Worm (Caenorhabditis elegans) whole organism, L2 larva: ENCODE results near the gene bcmo-1.

ENCODE experiments used
- C34F6.9 ChIP-seq: fragments of 150-350 bp; optimal IDR thresholded peaks from 2 replicates; lab custom pipeline; 2014; ENCODE audit warnings: missing biosample characterization, missing genetic modification characterization
- F13H6.1 ChIP-seq: sonication (generic microtip); optimal IDR thresholded peaks from 2 replicates; lab custom pipeline; 2016; ENCODE audit warnings: missing genetic modification characterization, missing compliant biosample characterization
- R02D3.7 ChIP-seq: fragments of 150-350 bp; optimal IDR thresholded peaks from 2 replicates; lab custom pipeline; 2014; ENCODE audit warnings: missing biosample characterization, missing genetic modification characterization
- Y55F3AM.14 ChIP-seq: fragments of 200-800 bp; sonication (Bioruptor generic); optimal IDR thresholded peaks from 2 replicates; lab custom pipeline; 2018; ENCODE audit warnings: mild to moderate bottlenecking, missing genetic modification characterization, missing compliant biosample characterization
- ZK546.5 ChIP-seq: sonication (generic microtip); optimal IDR thresholded peaks from 2 replicates; lab custom pipeline; 2017; ENCODE audit warnings: missing biosample characterization, missing genetic modification characterization
- aly-2 ChIP-seq: fragments of 150-350 bp; optimal IDR thresholded peaks from 2 replicates; lab custom pipeline; 2014; ENCODE audit warnings: missing biosample characterization, missing genetic modification characterization
- blmp-1 ChIP-seq: sonication (generic microtip); optimal IDR thresholded peaks from 2 replicates; lab custom pipeline; 2017; ENCODE audit warnings: missing genetic modification characterization, mild to moderate bottlenecking, missing compliant biosample characterization, antibody characterized with exemption, moderate library complexity; ENCODE audit not compliant: insufficient read depth
- ceh-16 ChIP-seq: fragments of 150-350 bp; optimal IDR thresholded peaks from 2 replicates; lab custom pipeline; 2014; ENCODE audit warnings: missing biosample characterization, missing genetic modification characterization
- ceh-82 ChIP-seq: fragments of 150-350 bp; optimal IDR thresholded peaks from 2 replicates; lab custom pipeline; 2014; ENCODE audit warnings: missing biosample characterization, missing genetic modification characterization
- crh-2 ChIP-seq: sonication (generic microtip); optimal IDR thresholded peaks from 2 replicates; lab custom pipeline; 2017; ENCODE audit warnings: missing biosample characterization, missing genetic modification characterization
- dmd-4 ChIP-seq: sonication (generic microtip); optimal IDR thresholded peaks from 2 replicates; lab custom pipeline; 2017; ENCODE audit warnings: missing biosample characterization, missing genetic modification characterization
- egl-27 ChIP-seq: sonication (generic microtip); optimal IDR thresholded peaks from 3 replicates; lab custom pipeline; 2017; ENCODE audit warnings: missing biosample characterization, missing genetic modification reagents, missing genetic modification characterization
- elt-3 ChIP-seq: sonication (generic microtip); optimal IDR thresholded peaks from 2 replicates; lab custom pipeline; 2017; ENCODE audit warnings: missing biosample characterization, missing genetic modification characterization
- fos-1 ChIP-seq: fragments of 150-350 bp; optimal IDR thresholded peaks from 2 replicates; lab custom pipeline; 2014; ENCODE audit warnings: missing biosample characterization, missing genetic modification characterization
- gmeb-1 ChIP-seq: fragments of 150-350 bp; optimal IDR thresholded peaks from 2 replicates; lab custom pipeline; 2014; ENCODE audit warnings: missing biosample characterization, missing genetic modification characterization
- lin-39 ChIP-seq: fragments of 150-350 bp; optimal IDR thresholded peaks from 2 replicates; lab custom pipeline; 2014; ENCODE audit warnings: missing biosample characterization, missing genetic modification reagents, missing genetic modification characterization
- lsy-2 ChIP-seq, 2 experiments: fragments of 150-350 bp in 1 of 2; sonication (generic microtip) in 1 of 2; optimal IDR thresholded peaks; 2 replicates each; lab custom pipeline; 2014 to 2017; ENCODE audit warnings: missing biosample characterization in 2 of 2, missing genetic modification characterization in 2 of 2
- mab-5 ChIP-seq: fragments of 150-350 bp; optimal IDR thresholded peaks from 2 replicates; lab custom pipeline; 2014; ENCODE audit warnings: missing biosample characterization, missing genetic modification characterization
- mbf-1 ChIP-seq: sonication (generic microtip); optimal IDR thresholded peaks from 2 replicates; lab custom pipeline; 2017; ENCODE audit warnings: missing biosample characterization, missing genetic modification characterization
- mdl-1 ChIP-seq, 2 experiments: fragments of 150-350 bp in 1 of 2; sonication (generic microtip) in 1 of 2; optimal IDR thresholded peaks; 2 replicates each; lab custom pipeline; 2017; ENCODE audit warnings: missing biosample characterization in 2 of 2, missing genetic modification characterization in 2 of 2
- nhr-11 ChIP-seq: fragments of 150-350 bp; optimal IDR thresholded peaks from 2 replicates; lab custom pipeline; 2014; ENCODE audit warnings: missing biosample characterization, missing genetic modification characterization
- nhr-12 ChIP-seq: fragments of 150-350 bp; optimal IDR thresholded peaks from 2 replicates; lab custom pipeline; 2014; ENCODE audit warnings: missing biosample characterization, missing genetic modification characterization
- nhr-129 ChIP-seq: fragments of 150-350 bp; optimal IDR thresholded peaks from 2 replicates; lab custom pipeline; 2014; ENCODE audit warnings: missing biosample characterization, missing genetic modification characterization
- nhr-21 ChIP-seq: fragments of 150-350 bp; optimal IDR thresholded peaks from 2 replicates; lab custom pipeline; 2014; ENCODE audit warnings: missing biosample characterization, missing genetic modification characterization
- nhr-23 ChIP-seq: fragments of 150-350 bp; optimal IDR thresholded peaks from 2 replicates; lab custom pipeline; 2014; ENCODE audit warnings: missing biosample characterization, missing genetic modification reagents, missing genetic modification characterization
- nhr-237 ChIP-seq: fragments of 150-350 bp; optimal IDR thresholded peaks from 2 replicates; lab custom pipeline; 2014; ENCODE audit warnings: missing biosample characterization, missing genetic modification characterization
- nhr-25 ChIP-seq: fragments of 150-350 bp; sonication (generic microtip); optimal IDR thresholded peaks from 3 replicates; lab custom pipeline; 2014; ENCODE audit warnings: missing biosample characterization, missing genetic modification characterization
- nhr-6 ChIP-seq: fragments of 150-350 bp; optimal IDR thresholded peaks from 2 replicates; lab custom pipeline; 2014; ENCODE audit warnings: missing biosample characterization, missing genetic modification characterization
- nhr-77 ChIP-seq: fragments of 150-350 bp; optimal IDR thresholded peaks from 2 replicates; lab custom pipeline; 2014; ENCODE audit warnings: missing biosample characterization, missing genetic modification characterization
- peb-1 ChIP-seq: fragments of 150-350 bp; optimal IDR thresholded peaks from 2 replicates; lab custom pipeline; 2014; ENCODE audit warnings: missing biosample characterization, missing genetic modification characterization
- sem-4 ChIP-seq: fragments of 150-350 bp; optimal IDR thresholded peaks from 2 replicates; lab custom pipeline; 2014; ENCODE audit warnings: missing biosample characterization, missing genetic modification reagents, missing genetic modification characterization
- sma-9 ChIP-seq, 2 experiments: fragments of 150-350 bp in 1 of 2; sonication (generic microtip) in 1 of 2; optimal IDR thresholded peaks; 2 replicates each; lab custom pipeline; 2014 to 2016; ENCODE audit warnings: missing genetic modification characterization in 2 of 2, mild to moderate bottlenecking in 1 of 2, missing biosample characterization in 1 of 2, missing compliant biosample characterization in 1 of 2, missing genetic modification reagents in 1 of 2, moderate library complexity in 1 of 2
- unc-39 ChIP-seq: fragments of 150-350 bp; optimal IDR thresholded peaks from 2 replicates; lab custom pipeline; 2014; ENCODE audit warnings: missing biosample characterization, missing genetic modification characterization
- unc-55 ChIP-seq: fragments of 150-350 bp; sonication (generic microtip); optimal IDR thresholded peaks from 3 replicates; lab custom pipeline; 2014; ENCODE audit warnings: missing biosample characterization, missing genetic modification reagents, missing genetic modification characterization
- unc-62 ChIP-seq: fragments of 150-350 bp; optimal IDR thresholded peaks from 2 replicates; lab custom pipeline; 2014; ENCODE audit warnings: missing biosample characterization, missing genetic modification reagents, missing genetic modification characterization
- zag-1 ChIP-seq: fragments of 150-350 bp; optimal IDR thresholded peaks from 2 replicates; lab custom pipeline; 2014; ENCODE audit warnings: missing biosample characterization, missing genetic modification characterization
- ztf-11 ChIP-seq: sonication (generic microtip); optimal IDR thresholded peaks from 2 replicates; lab custom pipeline; 2017; ENCODE audit warnings: missing biosample characterization, missing genetic modification characterization
- ztf-4 ChIP-seq: fragments of 150-350 bp; optimal IDR thresholded peaks from 2 replicates; lab custom pipeline; 2014; ENCODE audit warnings: missing biosample characterization, missing genetic modification characterization

Gene bcmo-1

DNA sequence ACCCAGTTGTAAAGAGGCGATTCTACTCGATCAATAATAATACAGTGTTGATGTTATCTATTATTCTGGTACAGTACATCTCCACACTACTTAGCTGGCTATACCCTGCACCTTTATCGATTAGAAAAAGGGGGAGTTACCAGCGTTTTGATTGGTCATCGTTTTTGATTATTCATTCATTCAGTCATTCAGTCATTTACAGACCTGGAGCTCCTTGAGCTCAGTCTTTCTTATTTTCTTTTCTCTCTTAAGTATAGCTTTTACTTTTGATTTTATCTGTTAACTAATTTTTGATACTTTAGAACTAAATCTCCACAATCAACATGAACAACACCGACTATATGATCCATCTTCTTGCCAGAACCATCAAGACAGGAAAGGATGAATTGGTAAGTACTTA lies 19.7 kb downstream of the bcmo-1 start, which contains the start of gene Y46G5A.28:
Gene Y46G5A.28, plus strand, starts transcription at position 301 of the 400 bp plus-strand sequence.
- no peak for TF ChIP-seq R02D3.7
- TF ChIP-seq ZK546.5, result no peak
- no peak for TF ChIP-seq nhr-21
- no peak for TF ChIP-seq mbf-1
- no peak for TF ChIP-seq C34F6.9 (tag; lab: Kevin White, UChicago)
- no peak for TF ChIP-seq nhr-25 (tag; lab: Kevin White, UChicago)
- TF ChIP-seq nhr-129 (tag; lab: Kevin White, UChicago), result no peak
- no peak for TF ChIP-seq ceh-82 (tag; lab: Kevin White, UChicago)
- TF ChIP-seq F13H6.1 (tag; lab: Kevin White, UChicago), result no peak
- TF ChIP-seq ztf-4 (tag; lab: Kevin White, UChicago), result no peak
- no peak for TF ChIP-seq ztf-11 (tag; lab: Kevin White, UChicago)
- TF ChIP-seq nhr-237 (tag; lab: Kevin White, UChicago), result no peak
- TF ChIP-seq blmp-1, result no peak
- no peak for TF ChIP-seq nhr-11 (tag; lab: Kevin White, UChicago)
- no peak for TF ChIP-seq ceh-16
- TF ChIP-seq nhr-6 (tag; lab: Kevin White, UChicago), result no peak
- no peak for TF ChIP-seq sem-4
- TF ChIP-seq fos-1 (tag; lab: Kevin White, UChicago), result no peak
- no peak for TF ChIP-seq lin-39 (tag; lab: Kevin White, UChicago)

DNA sequence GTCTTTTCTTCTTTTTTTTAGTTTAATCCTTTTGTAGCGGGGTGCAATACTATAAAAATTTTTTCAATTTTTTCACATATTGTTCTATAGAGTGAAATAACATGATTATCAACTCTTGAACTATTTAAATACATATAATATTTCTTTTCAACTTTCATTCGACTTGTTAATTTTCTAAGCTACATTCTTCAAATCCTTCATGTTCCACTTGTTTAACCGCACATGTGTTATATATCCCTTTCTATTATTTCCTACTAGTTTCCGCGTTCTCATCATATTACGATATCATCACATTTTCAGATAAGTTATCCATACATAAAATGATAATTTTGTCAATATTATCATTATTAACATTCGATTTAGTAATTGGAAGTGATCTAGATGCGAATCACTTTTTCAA lies 25.4 kb downstream of the bcmo-1 start, which contains the start of gene Y46G5A.29:
Gene Y46G5A.29, plus strand, starts transcription at position 301 of the 400 bp plus-strand sequence.
- TF ChIP-seq nhr-25 (tag; lab: Kevin White, UChicago), result no peak
- TF ChIP-seq dmd-4 (tag; lab: Kevin White, UChicago), result no peak
- no peak for TF ChIP-seq ztf-4 (tag; lab: Kevin White, UChicago)
- no peak for TF ChIP-seq peb-1 (tag; lab: Kevin White, UChicago)
- no peak for TF ChIP-seq sem-4
- no peak for TF ChIP-seq mab-5
- TF ChIP-seq mbf-1, result no peak
- TF ChIP-seq lsy-2 (tag; optimal IDR thresholded peaks at IDR 0.05; lab: Kevin White, UChicago), result no peak
- TF ChIP-seq ZK546.5, result no peak
- no peak for TF ChIP-seq mdl-1 (tag; optimal IDR thresholded peaks at IDR 0.05; lab: Kevin White, UChicago)
- no peak for TF ChIP-seq sma-9 (GFP tag; optimal IDR thresholded peaks at IDR 0.05; lab: Kevin White, UChicago)
- no peak for TF ChIP-seq sma-9 (tag; optimal IDR thresholded peaks at IDR 0.05; lab: Kevin White, UChicago)
- TF ChIP-seq nhr-21, result no peak
- TF ChIP-seq crh-2, result no peak
- TF ChIP-seq egl-27 (tag; lab: Kevin White, UChicago), result no peak
- TF ChIP-seq nhr-11 (tag; lab: Kevin White, UChicago), result no peak
- no peak for TF ChIP-seq ceh-16
- no peak for TF ChIP-seq unc-39 (tag; lab: Kevin White, UChicago)

DNA sequence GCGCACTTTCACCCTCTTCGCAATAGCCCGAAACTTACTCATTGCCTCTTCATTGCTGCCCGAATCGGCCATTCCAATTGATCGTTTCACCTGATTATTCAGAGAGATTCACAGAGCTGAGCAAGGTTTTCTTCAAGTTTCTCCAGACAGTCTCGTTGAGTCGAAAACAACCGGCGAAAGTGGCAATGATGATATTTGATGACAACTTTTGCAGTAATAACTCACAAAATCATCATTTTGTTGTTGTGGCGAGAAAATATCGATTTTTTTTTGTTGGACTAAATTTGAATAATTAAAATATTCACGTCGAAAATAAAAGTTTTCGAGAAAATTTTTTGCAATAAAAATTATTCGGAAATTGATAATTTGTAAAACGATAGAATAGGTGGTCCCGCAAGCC lies 35.1 kb downstream of the bcmo-1 start, which contains the start of gene snf-5:
Gene snf-5, minus strand, starts transcription at position 182 of the 400 bp plus-strand sequence.
- TF ChIP-seq ceh-82 (tag; lab: Kevin White, UChicago) (no peak), Y55F3AM.14 (no peak), sem-4 (no peak)

DNA sequence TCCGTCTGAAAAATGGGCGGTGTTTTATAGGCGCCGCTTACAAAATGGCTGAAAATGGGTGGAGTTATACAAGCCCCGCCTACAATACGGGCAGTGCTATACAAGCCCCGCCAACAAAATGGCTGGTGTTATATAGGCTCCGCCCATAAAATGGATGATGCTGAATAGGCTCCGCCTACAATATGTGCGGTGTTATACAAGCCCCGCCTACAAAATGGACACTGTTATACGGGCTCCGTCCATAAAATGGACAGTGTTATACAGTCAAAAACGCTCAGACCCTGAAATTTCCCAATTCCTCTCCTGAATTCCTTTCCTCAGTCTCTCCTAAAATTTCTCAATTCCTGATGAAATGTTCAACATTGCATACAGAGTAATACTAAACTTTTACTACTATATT lies 35.6 kb downstream of the bcmo-1 start:
- no peak for TF ChIP-seq lin-39 (tag; lab: Kevin White, UChicago)
- no peak for TF ChIP-seq elt-3 (tag; lab: Kevin White, UChicago)
- TF ChIP-seq crh-2, result no peak
- TF ChIP-seq nhr-129 (tag; lab: Kevin White, UChicago), result no peak
- no peak for TF ChIP-seq nhr-12 (tag; lab: Kevin White, UChicago)
- no peak for TF ChIP-seq gmeb-1 (tag; lab: Kevin White, UChicago)
- no peak for TF ChIP-seq lsy-2 (tag; optimal IDR thresholded peaks at IDR 0.05; lab: Kevin White, UChicago)
- TF ChIP-seq ztf-4 (tag; lab: Kevin White, UChicago), result no peak
- no peak for TF ChIP-seq nhr-6 (tag; lab: Kevin White, UChicago)
- TF ChIP-seq unc-62, result no peak
- no peak for TF ChIP-seq mdl-1 (tag; optimal IDR thresholded peaks at IDR 0.05; lab: Kevin White, UChicago)

DNA sequence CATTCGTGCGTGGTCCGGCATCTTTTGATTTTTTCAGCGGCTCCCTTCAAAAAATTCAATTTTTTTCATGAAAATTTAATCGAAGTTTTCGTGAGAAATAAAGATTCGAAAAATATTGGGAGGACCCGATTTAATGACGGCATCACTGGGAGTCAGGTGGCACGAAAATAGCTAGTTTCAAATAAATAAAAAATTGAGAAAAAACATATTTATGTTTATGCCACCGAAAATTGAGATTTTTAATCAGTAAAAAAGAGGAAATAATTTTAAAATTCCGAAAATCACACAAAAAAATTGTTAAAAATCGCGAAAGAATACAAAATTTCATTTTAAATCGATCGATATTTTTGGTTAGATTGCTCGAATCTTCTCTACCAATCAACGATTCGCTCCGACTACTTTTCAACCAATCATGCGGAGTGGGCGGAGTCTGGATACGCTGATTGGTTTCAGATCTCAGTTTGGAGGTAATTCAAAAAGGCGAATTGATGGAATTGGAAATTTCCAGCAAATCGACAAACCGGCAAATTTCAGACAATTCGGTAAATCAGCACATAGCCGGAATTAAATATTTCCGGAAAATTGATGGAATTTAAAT lies 47.7 kb downstream of the bcmo-1 start, which contains the start of gene gsy-1:
Gene gsy-1, minus strand, starts transcription at position 51 of the 598 bp plus-strand sequence.
- TF ChIP-seq nhr-77 (tag; lab: Kevin White, UChicago) (no peak), nhr-6 (tag; lab: Kevin White, UChicago) (no peak), blmp-1 (no peak), R02D3.7 (no peak), sem-4 (no peak), nhr-129 (tag; lab: Kevin White, UChicago) (no peak), nhr-25 (tag; lab: Kevin White, UChicago) (no peak), F13H6.1 (tag; lab: Kevin White, UChicago) (no peak), fos-1 (tag; lab: Kevin White, UChicago) (no peak), lsy-2 (tag; optimal IDR thresholded peaks at IDR 0.05; lab: Kevin White, UChicago) (no peak), gmeb-1 (tag; lab: Kevin White, UChicago) (no peak), Y55F3AM.14 (no peak), nhr-23 (tag; lab: Kevin White, UChicago) (no peak), aly-2 (tag; lab: Kevin White, UChicago) (no peak), zag-1 (tag; lab: Kevin White, UChicago) (no peak), ZK546.5 (no peak), unc-62 (no peak), unc-55 (GFP tag; lab: Kevin White, UChicago) (no peak), nhr-11 (tag; lab: Kevin White, UChicago) (no peak)
